Fruit fly (Drosophila melanogaster) whole organism, prepupa: ENCODE data around the gene CG34428.

ENCODE experiments used
- Blimp-1 ChIP-seq: fragments of 200-800 bp; sonication (Bioruptor generic); optimal IDR thresholded peaks from 3 replicates; lab custom pipeline; 2017; ENCODE audit warnings: missing biosample characterization, missing genetic modification characterization, mild to moderate bottlenecking, moderate library complexity, missing genetic modification reagents
- CG11902 ChIP-seq: fragments of 200-800 bp; sonication (Bioruptor generic); optimal IDR thresholded peaks from 3 replicates; lab custom pipeline; 2016; ENCODE audit warnings: missing biosample characterization, missing genetic modification characterization
- CG3032 ChIP-seq: fragments of 200-800 bp; optimal IDR thresholded peaks from 2 replicates; lab custom pipeline; 2019; ENCODE audit warnings: missing biosample characterization, mild to moderate bottlenecking, missing genetic modification characterization, moderate library complexity
- CG34406 ChIP-seq: fragments of 200-800 bp; sonication (Bioruptor generic); optimal IDR thresholded peaks from 3 replicates; lab custom pipeline; 2016; ENCODE audit warnings: missing biosample characterization, missing genetic modification characterization
- CG6276 ChIP-seq: fragments of 200-800 bp; sonication (Bioruptor generic); optimal IDR thresholded peaks from 2 replicates; lab custom pipeline; 2017; ENCODE audit warnings: missing biosample characterization, mild to moderate bottlenecking, missing genetic modification characterization
- CG7368 ChIP-seq: fragments of 200-800 bp; sonication (Bioruptor generic); optimal IDR thresholded peaks from 3 replicates; lab custom pipeline; 2016; ENCODE audit warnings: missing biosample characterization, missing genetic modification characterization
- Eip93F ChIP-seq: fragments of 200-800 bp; sonication (Bioruptor generic); optimal IDR thresholded peaks from 2 replicates; lab custom pipeline; 2016; ENCODE audit warnings: missing biosample characterization, mild to moderate bottlenecking, missing genetic modification characterization
- Lpt ChIP-seq: fragments of 200-800 bp; sonication (Bioruptor generic); optimal IDR thresholded peaks from 3 replicates; lab custom pipeline; 2016; ENCODE audit warnings: missing biosample characterization, missing genetic modification characterization
- achi ChIP-seq: fragments of 200-800 bp; sonication (Bioruptor generic); optimal IDR thresholded peaks from 3 replicates; lab custom pipeline; 2016; ENCODE audit warnings: missing biosample characterization, missing genetic modification characterization
- esn ChIP-seq: fragments of 200-800 bp; sonication (Bioruptor generic); optimal IDR thresholded peaks from 2 replicates; lab custom pipeline; 2016; ENCODE audit warnings: missing biosample characterization, mild to moderate bottlenecking, missing genetic modification characterization, moderate library complexity
- pdm3 ChIP-seq: fragments of 200-800 bp; sonication (Bioruptor generic); optimal IDR thresholded peaks from 3 replicates; lab custom pipeline; 2016; ENCODE audit warnings: missing biosample characterization, missing genetic modification characterization
- salr ChIP-seq, 2 experiments: fragments of 200-800 bp; sonication (Bioruptor generic); optimal IDR thresholded peaks; 3 replicates each; lab custom pipeline; 2016 to 2018; ENCODE audit warnings: missing biosample characterization in 2 of 2, missing genetic modification characterization in 2 of 2, mild to moderate bottlenecking in 1 of 2

- TF ChIP-seq pdm3 (no peak), esn (GFP tag; lab: Kevin White, UChicago) (no peak), CG34406 (GFP tag; lab: Kevin White, UChicago) (no peak), Eip93F (GFP tag; lab: Kevin White, UChicago) (no peak), Blimp-1 (GFP tag; lab: Kevin White, UChicago) (no peak), CG11902 (no peak), CG7368 (GFP tag; lab: Kevin White, UChicago) (no peak), achi (no peak), salr (GFP tag; optimal IDR thresholded peaks at IDR 0.05; lab: Kevin White, UChicago) (no peak), Lpt (GFP tag; lab: Kevin White, UChicago) (peak; percentile 2), CG3032 (tag; lab: Kevin White, UChicago) (no peak), CG6276 (GFP tag; lab: Kevin White, UChicago) (no peak)
Measured at dm6 chr3L:13028740-13029139, 32.8 kb upstream of the CG34428 start, which contains the start of gene CG17672.
